Worm (Caenorhabditis elegans) whole organism, L1 larva: ENCODE results near the gene T12G3.4.

Experiments
- C04F5.9 ChIP-seq: sonication (generic microtip); optimal IDR thresholded peaks from 2 replicates; lab custom pipeline; 2016; ENCODE audit warnings: missing genetic modification characterization, missing compliant biosample characterization
- C16A3.4 ChIP-seq: fragments of 150-350 bp; optimal IDR thresholded peaks from 2 replicates; lab custom pipeline; 2014; ENCODE audit warnings: missing biosample characterization, missing genetic modification characterization
- F16B12.6 ChIP-seq: fragments of 150-350 bp; optimal IDR thresholded peaks from 2 replicates; lab custom pipeline; 2014; ENCODE audit warnings: missing biosample characterization, missing genetic modification characterization
- Y116A8C.19 ChIP-seq: sonication (generic microtip); optimal IDR thresholded peaks from 2 replicates; lab custom pipeline; 2016; ENCODE audit warnings: missing compliant biosample characterization, missing genetic modification characterization, borderline replicate concordance
- aha-1 ChIP-seq: fragments of 150-350 bp; optimal IDR thresholded peaks from 2 replicates; lab custom pipeline; 2014; ENCODE audit warnings: missing biosample characterization, missing genetic modification characterization
- aly-2 ChIP-seq: fragments of 150-350 bp; optimal IDR thresholded peaks from 2 replicates; lab custom pipeline; 2014; ENCODE audit warnings: missing biosample characterization, missing genetic modification characterization
- blmp-1 ChIP-seq: fragments of 150-350 bp; optimal IDR thresholded peaks from 2 replicates; lab custom pipeline; 2014; ENCODE audit warnings: missing biosample characterization, missing genetic modification characterization
- ceh-82 ChIP-seq, 3 experiments: fragments of 150-350 bp in 1 of 3; sonication (generic microtip) in 2 of 3; optimal IDR thresholded peaks; 2 replicates each; lab custom pipeline; 2014 to 2017; ENCODE audit warnings: missing biosample characterization in 3 of 3, missing genetic modification characterization in 3 of 3
- ceh-88 ChIP-seq: fragments of 200-800 bp; sonication (Bioruptor generic); IDR thresholded peaks from 2 replicates; pipeline ENCODE4 v1.3.6; 2022; ENCODE audit warnings: missing genetic modification characterization, missing compliant biosample characterization
- ceh-90 ChIP-seq: sonication (generic microtip); optimal IDR thresholded peaks from 2 replicates; lab custom pipeline; 2016; ENCODE audit warnings: missing genetic modification characterization, missing compliant biosample characterization
- dpl-1 ChIP-seq, 3 experiments: fragments of 150-350 bp in 2 of 3; sonication (generic microtip) in 1 of 3; optimal IDR thresholded peaks; 2 replicates each; lab custom pipeline; 2014 to 2017; ENCODE audit warnings: missing biosample characterization in 3 of 3, missing genetic modification characterization in 3 of 3, missing genetic modification reagents in 3 of 3
- efl-1 ChIP-seq, 4 experiments: fragments of 150-350 bp; optimal IDR thresholded peaks in 3 of 4; peaks in 1 of 4; 1 replicate in 1 of 4; 2 replicates in 3 of 4; lab custom pipeline; 2014; ENCODE audit warnings: missing biosample characterization in 2 of 4, missing genetic modification characterization in 2 of 4, missing genetic modification reagents in 2 of 4
- egl-27 ChIP-seq, 2 experiments: fragments of 150-350 bp in 1 of 2; sonication (generic microtip); optimal IDR thresholded peaks; 3 replicates each; lab custom pipeline; 2017 to 2018; ENCODE audit warnings: missing biosample characterization in 2 of 2, missing genetic modification characterization in 2 of 2, missing genetic modification reagents in 2 of 2
- fkh-8 ChIP-seq: sonication (generic microtip); optimal IDR thresholded peaks from 2 replicates; lab custom pipeline; 2016; ENCODE audit warnings: mild to moderate bottlenecking, missing genetic modification characterization, missing compliant biosample characterization
- fos-1 ChIP-seq: fragments of 150-350 bp; optimal IDR thresholded peaks from 2 replicates; lab custom pipeline; 2014; ENCODE audit warnings: missing biosample characterization, missing genetic modification characterization
- hlh-17 ChIP-seq: fragments of 200-800 bp; sonication (Bioruptor generic); optimal IDR thresholded peaks from 2 replicates; lab custom pipeline; 2018; ENCODE audit warnings: missing genetic modification characterization, mild to moderate bottlenecking, missing compliant biosample characterization, moderate library complexity, borderline replicate concordance
- hpl-2 ChIP-seq: fragments of 150-350 bp; optimal IDR thresholded peaks from 2 replicates; lab custom pipeline; 2014; ENCODE audit warnings: missing biosample characterization, missing genetic modification reagents, missing genetic modification characterization
- irx-1 ChIP-seq: sonication (generic microtip); optimal IDR thresholded peaks from 2 replicates; lab custom pipeline; 2016; ENCODE audit warnings: missing genetic modification characterization, missing compliant biosample characterization
- lin-13 ChIP-seq: fragments of 150-350 bp; optimal IDR thresholded peaks from 2 replicates; lab custom pipeline; 2014; ENCODE audit warnings: missing biosample characterization, missing genetic modification reagents, missing genetic modification characterization
- lin-15B ChIP-seq: fragments of 150-350 bp; sonication (generic microtip); optimal IDR thresholded peaks from 3 replicates; lab custom pipeline; 2014; ENCODE audit warnings: missing biosample characterization, missing genetic modification characterization
- lin-35 ChIP-seq, 2 experiments: fragments of 150-350 bp; optimal IDR thresholded peaks; 2 replicates each; lab custom pipeline; 2014; ENCODE audit warnings: missing biosample characterization in 2 of 2, missing genetic modification characterization in 2 of 2, missing genetic modification reagents in 2 of 2
- lsy-2 ChIP-seq, 2 experiments: fragments of 150-350 bp; optimal IDR thresholded peaks; 2 replicates each; lab custom pipeline; 2014; ENCODE audit warnings: missing biosample characterization in 2 of 2, missing genetic modification characterization in 2 of 2
- mef-2 ChIP-seq: fragments of 150-350 bp; optimal IDR thresholded peaks from 2 replicates; lab custom pipeline; 2014; ENCODE audit warnings: missing biosample characterization, missing genetic modification characterization
- mep-1 ChIP-seq: fragments of 150-350 bp; optimal IDR thresholded peaks from 2 replicates; lab custom pipeline; 2014; ENCODE audit warnings: missing biosample characterization, missing genetic modification characterization
- nhr-12 ChIP-seq: sonication (generic microtip); optimal IDR thresholded peaks from 2 replicates; lab custom pipeline; 2017; ENCODE audit warnings: missing biosample characterization, missing genetic modification characterization
- nhr-20 ChIP-seq: sonication (generic microtip); optimal IDR thresholded peaks from 2 replicates; lab custom pipeline; 2016; ENCODE audit warnings: mild to moderate bottlenecking, missing genetic modification characterization, missing compliant biosample characterization
- nhr-47 ChIP-seq: sonication (generic microtip); optimal IDR thresholded peaks from 2 replicates; lab custom pipeline; 2016; ENCODE audit warnings: mild to moderate bottlenecking, missing genetic modification characterization, moderate library complexity, missing compliant biosample characterization
- nhr-71 ChIP-seq: sonication (generic microtip); optimal IDR thresholded peaks from 2 replicates; lab custom pipeline; 2016; ENCODE audit warnings: mild to moderate bottlenecking, missing genetic modification characterization, moderate library complexity, missing compliant biosample characterization
- nhr-90 ChIP-seq: sonication (generic microtip); optimal IDR thresholded peaks from 2 replicates; lab custom pipeline; 2016; ENCODE audit warnings: mild to moderate bottlenecking, missing genetic modification characterization, missing compliant biosample characterization; ENCODE audit not compliant: poor library complexity
- pag-3 ChIP-seq: sonication (generic microtip); optimal IDR thresholded peaks from 2 replicates; lab custom pipeline; 2017; ENCODE audit warnings: missing genetic modification characterization, mild to moderate bottlenecking, missing compliant biosample characterization, antibody characterized with exemption, borderline replicate concordance; ENCODE audit not compliant: insufficient read depth
- rnt-1 ChIP-seq: sonication (generic microtip); optimal IDR thresholded peaks from 2 replicates; lab custom pipeline; 2016; ENCODE audit warnings: mild to moderate bottlenecking, missing genetic modification characterization, moderate library complexity, missing compliant biosample characterization
- snu-23 ChIP-seq: sonication (generic microtip); optimal IDR thresholded peaks from 2 replicates; lab custom pipeline; 2016; ENCODE audit warnings: missing genetic modification characterization, missing compliant biosample characterization
- sptf-1 ChIP-seq: fragments of 150-350 bp; optimal IDR thresholded peaks from 2 replicates; lab custom pipeline; 2014; ENCODE audit warnings: missing biosample characterization, missing genetic modification characterization
- tbx-2 ChIP-seq: sonication (generic microtip); optimal IDR thresholded peaks from 2 replicates; lab custom pipeline; 2016; ENCODE audit warnings: missing genetic modification characterization, missing compliant biosample characterization
- tlp-1 ChIP-seq: fragments of 150-350 bp; optimal IDR thresholded peaks from 2 replicates; lab custom pipeline; 2014; ENCODE audit warnings: missing biosample characterization, missing genetic modification characterization
- zip-4 ChIP-seq: fragments of 200-800 bp; sonication (Bioruptor generic); optimal IDR thresholded peaks from 2 replicates; lab custom pipeline; 2018; ENCODE audit warnings: mild to moderate bottlenecking, missing genetic modification characterization, moderate library complexity, missing compliant biosample characterization

T12G3.4 gene

ce11 chrIV:12088898-12089297, 40.8 kb downstream of the T12G3.4 start:
- TF ChIP-seq lin-15B (peak; percentile 70), egl-27 (tag; optimal IDR thresholded peaks at IDR 0.05; lab: Kevin White, UChicago) (no peak), aha-1 (tag; lab: Kevin White, UChicago) (no peak), rnt-1 (tag; lab: Kevin White, UChicago) (peak; percentile 42), dpl-1 (GFP tag; optimal IDR thresholded peaks at IDR 0.05; lab: Kevin White, UChicago) (peak in 1 of 3 experiments; percentile 55), nhr-71 (tag; lab: Kevin White, UChicago) (peak; percentile 43), pag-3 (tag; lab: Kevin White, UChicago) (no peak), lsy-2 (tag; optimal IDR thresholded peaks at IDR 0.05; lab: Kevin White, UChicago) (peak; percentile 19 to 71), lin-35 (GFP tag; optimal IDR thresholded peaks at IDR 0.05; lab: Kevin White, UChicago) (peak; percentile 49 to 70), C04F5.9 (tag; lab: Kevin White, UChicago) (no peak), nhr-20 (peak; percentile 16), lin-13 (GFP tag; lab: Kevin White, UChicago) (no peak), hpl-2 (no peak), aly-2 (tag; lab: Kevin White, UChicago) (peak; percentile 43), nhr-90 (tag; lab: Kevin White, UChicago) (no peak), F16B12.6 (tag; lab: Kevin White, UChicago) (no peak), blmp-1 (tag; lab: Kevin White, UChicago) (peak; percentile 96), efl-1 (optimal IDR thresholded peaks at IDR 0.05; lab: Kevin White, UChicago) (peak; percentile 43 to 61), efl-1 (GFP tag; optimal IDR thresholded peaks at IDR 0.05 in 1 of 2; lab: Kevin White, UChicago) (peak; percentile 42 to 84), mep-1 (tag; lab: Kevin White, UChicago) (peak; percentile 69), fos-1 (tag; lab: Kevin White, UChicago) (peak; percentile 7), ceh-90 (tag; lab: Kevin White, UChicago) (no peak), ceh-82 (tag; optimal IDR thresholded peaks at IDR 0.05; lab: Kevin White, UChicago) (peak in 1 of 3 experiments; percentile 36), snu-23 (GFP tag; lab: Kevin White, UChicago) (peak; percentile 34), nhr-47 (tag; lab: Kevin White, UChicago) (peak; percentile 21), C16A3.4 (tag; lab: Kevin White, UChicago) (peak; percentile 27)

ce11 chrIV:12089551-12089950, 41.5 kb downstream of the T12G3.4 start, which contains the start of gene F11A10.6:
Gene F11A10.6, minus strand, starts transcription at chrIV:12089651.
- no peak for TF ChIP-seq mef-2 (tag; lab: Kevin White, UChicago)
- TF ChIP-seq fos-1 (tag; lab: Kevin White, UChicago), result no peak
- TF ChIP-seq nhr-12, result no peak
- TF ChIP-seq Y116A8C.19 (tag; lab: Kevin White, UChicago), result no peak
- peak; percentile 27 for TF ChIP-seq blmp-1 (tag; lab: Kevin White, UChicago)

- TF ChIP-seq fkh-8 (tag; lab: Kevin White, UChicago) (no peak), zip-4 (GFP tag; lab: Kevin White, UChicago) (no peak), irx-1 (tag; lab: Kevin White, UChicago) (no peak), tbx-2 (no peak), C04F5.9 (tag; lab: Kevin White, UChicago) (no peak), nhr-12 (no peak), ceh-88 (GFP tag; lab: Robert Waterston, UW) (no peak), snu-23 (GFP tag; lab: Kevin White, UChicago) (no peak), egl-27 (tag; optimal IDR thresholded peaks at IDR 0.05; lab: Kevin White, UChicago) (no peak), tlp-1 (no peak), hlh-17 (GFP tag; lab: Kevin White, UChicago) (no peak), pag-3 (tag; lab: Kevin White, UChicago) (no peak), sptf-1 (tag; lab: Kevin White, UChicago) (no peak)
Measured at ce11 chrIV:12092113-12092512, 44.1 kb downstream of the T12G3.4 start, which contains the start of gene mig-32. Gene mig-32, minus strand, starts transcription at chrIV:12092213.
